Worm (Caenorhabditis elegans) whole organism, midembryonic: ENCODE measurements around the gene gfat-1.

Experiments used
- cog-1 ChIP-seq: sonication (generic microtip); optimal IDR thresholded peaks from 2 replicates; lab custom pipeline; 2016; ENCODE audit warnings: missing genetic modification characterization, missing compliant biosample characterization
- flt-1 ChIP-seq: fragments of 200-800 bp; sonication (Bioruptor generic); IDR thresholded peaks from 2 replicates; pipeline ENCODE4 v1.3.6; 2022; ENCODE audit warnings: missing genetic modification characterization, missing compliant biosample characterization
- ztf-29 ChIP-seq: fragments of 200-800 bp; sonication (Bioruptor generic); IDR thresholded peaks from 2 replicates; pipeline ENCODE4 v1.3.6; 2022; ENCODE audit warnings: missing genetic modification reagents, missing genetic modification characterization, missing compliant biosample characterization

DNA sequence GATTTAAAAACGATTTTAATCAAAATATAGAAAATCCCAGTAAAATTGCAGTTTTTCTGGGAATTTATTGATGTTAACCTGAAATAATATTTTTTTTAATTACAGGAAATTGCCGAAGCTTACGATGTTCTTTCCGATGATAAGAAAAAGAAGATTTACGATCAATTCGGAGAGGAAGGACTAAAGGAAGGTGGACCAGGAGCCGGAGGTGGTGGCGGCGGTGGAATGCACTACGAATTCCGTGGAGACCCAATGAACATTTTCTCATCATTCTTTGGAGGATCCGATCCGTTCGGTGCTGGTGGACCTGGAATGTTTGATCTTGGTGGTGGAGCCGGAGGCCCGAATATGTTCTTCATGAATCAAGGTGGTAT lies 49.3 kb downstream of the gfat-1 start:
- no peak for TF ChIP-seq ztf-29
- TF ChIP-seq flt-1 (GFP tag; lab: Robert Waterston, UW), result no peak
- no peak for TF ChIP-seq cog-1 (tag; lab: Kevin White, UChicago)
